Fruit fly (Drosophila melanogaster) whole organism, embryonic: ENCODE results near the gene Rab18.
A peak's percentile ranks its signal among the peaks of the same experiment; 100 is the strongest.

Source experiments
- Bgb ChIP-seq: fragments of 200-800 bp; sonication (Bioruptor generic); IDR thresholded peaks from 2 replicates; pipeline ENCODE4 v1.3.6; 2022; ENCODE audit warnings: missing biosample characterization, missing genetic modification characterization; ENCODE audit not compliant: partially characterized antibody
- CG10431 ChIP-seq: fragments of 200-800 bp; sonication (Bioruptor generic); optimal IDR thresholded peaks from 3 replicates; lab custom pipeline; 2018; ENCODE audit warnings: missing biosample characterization, mild to moderate bottlenecking, missing genetic modification characterization
- CG11398 ChIP-seq: fragments of 200-800 bp; sonication (Bioruptor generic); optimal IDR thresholded peaks from 2 replicates; lab custom pipeline; 2016; ENCODE audit warnings: missing biosample characterization, missing genetic modification characterization
- CG11560 ChIP-seq: fragments of 200-800 bp; sonication (Bioruptor generic); IDR thresholded peaks from 3 replicates; pipeline ENCODE4 v1.3.6; 2022; ENCODE audit warnings: missing biosample characterization, missing genetic modification characterization
- CG1233 ChIP-seq: fragments of 200-800 bp; sonication (Bioruptor generic); optimal IDR thresholded peaks from 4 replicates; lab custom pipeline; 2018; ENCODE audit warnings: missing biosample characterization, mild to moderate bottlenecking, missing genetic modification characterization
- CG1647 ChIP-seq: fragments of 200-800 bp; sonication (Bioruptor generic); optimal IDR thresholded peaks from 3 replicates; lab custom pipeline; 2016; ENCODE audit warnings: missing biosample characterization, missing genetic modification characterization
- CG16779 ChIP-seq: fragments of 200-800 bp; sonication (Bioruptor generic); IDR thresholded peaks from 2 replicates; pipeline ENCODE4 v1.3.6; 2022; ENCODE audit warnings: missing biosample characterization, missing genetic modification characterization
- CG18764 ChIP-seq: fragments of 200-800 bp; sonication (Bioruptor generic); optimal IDR thresholded peaks from 3 replicates; lab custom pipeline; 2016; ENCODE audit warnings: missing biosample characterization, missing genetic modification characterization
- CG2116 ChIP-seq: fragments of 200-800 bp; sonication (Bioruptor generic); optimal IDR thresholded peaks from 3 replicates; lab custom pipeline; 2018; ENCODE audit warnings: missing biosample characterization, mild to moderate bottlenecking, missing genetic modification characterization
- CG2202 ChIP-seq: fragments of 200-800 bp; sonication (Bioruptor generic); optimal IDR thresholded peaks from 2 replicates; lab custom pipeline; 2018; ENCODE audit warnings: missing biosample characterization, mild to moderate bottlenecking, missing genetic modification characterization
- CG3065 ChIP-seq: fragments of 200-800 bp; sonication (Bioruptor generic); optimal IDR thresholded peaks from 2 replicates; lab custom pipeline; 2016; ENCODE audit warnings: missing biosample characterization, missing genetic modification characterization
- CG31388 ChIP-seq: fragments of 200-800 bp; sonication (Bioruptor generic); optimal IDR thresholded peaks from 2 replicates; lab custom pipeline; 2016; ENCODE audit warnings: missing biosample characterization, missing genetic modification characterization
- CG33213 ChIP-seq: fragments of 200-800 bp; sonication (Bioruptor generic); optimal IDR thresholded peaks from 3 replicates; lab custom pipeline; 2016; ENCODE audit warnings: missing biosample characterization, missing genetic modification characterization
- CG3726 ChIP-seq: fragments of 200-800 bp; sonication (Bioruptor generic); IDR thresholded peaks from 3 replicates; pipeline ENCODE4, ENCODE4 v1.3.6; 2022; ENCODE audit warnings: missing biosample characterization, missing genetic modification characterization
- CG43689 ChIP-seq: fragments of 200-800 bp; sonication (Bioruptor generic); IDR thresholded peaks from 2 replicates; pipeline ENCODE4 v1.3.6; 2022; ENCODE audit warnings: missing biosample characterization, missing genetic modification characterization
- CG9437 ChIP-seq: fragments of 200-800 bp; sonication (Bioruptor generic); optimal IDR thresholded peaks from 2 replicates; lab custom pipeline; 2018; ENCODE audit warnings: missing biosample characterization, mild to moderate bottlenecking, missing genetic modification characterization
- CG9609 ChIP-seq: fragments of 200-800 bp; sonication (Bioruptor generic); optimal IDR thresholded peaks from 3 replicates; lab custom pipeline; 2016; ENCODE audit warnings: missing biosample characterization, missing genetic modification characterization
- CTCF ChIP-seq: fragments of 200-800 bp; sonication (Bioruptor generic); optimal IDR thresholded peaks from 2 replicates; lab custom pipeline; 2017; ENCODE audit warnings: missing biosample characterization, mild to moderate bottlenecking, missing genetic modification characterization, moderate library complexity
- D ChIP-seq, 2 experiments: fragments of 200-800 bp in 1 of 2; fragments of >200 bp in 1 of 2; sonication (Bioruptor generic) in 1 of 2; optimal IDR thresholded peaks; 2 replicates in 1 of 2; 3 replicates in 1 of 2; lab custom pipeline; 2017; ENCODE audit warnings: mild to moderate bottlenecking in 1 of 2, missing biosample characterization in 1 of 2, missing genetic modification characterization in 1 of 2, missing genetic modification reagents in 1 of 2
- ERR ChIP-seq: fragments of 200-800 bp; sonication (Bioruptor generic); optimal IDR thresholded peaks from 2 replicates; lab custom pipeline; 2016; ENCODE audit warnings: missing biosample characterization, missing genetic modification characterization
- Lhr ChIP-seq: fragments of 200-800 bp; sonication (Bioruptor generic); optimal IDR thresholded peaks from 3 replicates; lab custom pipeline; 2017; ENCODE audit warnings: mild to moderate bottlenecking, missing biosample characterization, missing genetic modification reagents, missing genetic modification characterization
- Med ChIP-seq: fragments of 200-800 bp; sonication (Bioruptor generic); peaks from one replicate; lab custom pipeline; 2016; ENCODE audit warnings: missing biosample characterization, missing genetic modification characterization, mild to moderate bottlenecking, inconsistent platforms, moderate library complexity
- Mes4 ChIP-seq: fragments of 200-800 bp; sonication (Bioruptor generic); optimal IDR thresholded peaks from 2 replicates; lab custom pipeline; 2016; ENCODE audit warnings: missing biosample characterization, missing genetic modification characterization
- NC2β ChIP-seq: fragments of 200-800 bp; sonication (Bioruptor generic); optimal IDR thresholded peaks from 2 replicates; lab custom pipeline; 2016; ENCODE audit warnings: missing biosample characterization, missing genetic modification characterization
- Rfx ChIP-seq: fragments of 200-800 bp; sonication (Bioruptor generic); IDR thresholded peaks from 2 replicates; pipeline ENCODE4 v1.3.6; 2022; ENCODE audit warnings: missing biosample characterization, missing genetic modification characterization
- Side ChIP-seq: fragments of 200-800 bp; sonication (Bioruptor generic); optimal IDR thresholded peaks from 2 replicates; lab custom pipeline; 2016; ENCODE audit warnings: missing biosample characterization, missing genetic modification characterization
- Sox102F ChIP-seq: fragments of 200-800 bp; sonication (Bioruptor generic); optimal IDR thresholded peaks from 2 replicates; lab custom pipeline; 2018; ENCODE audit warnings: missing biosample characterization, mild to moderate bottlenecking, missing genetic modification characterization, moderate library complexity
- abd-A ChIP-seq: fragments of 200-800 bp; sonication (Bioruptor generic); optimal IDR thresholded peaks from 3 replicates; lab custom pipeline; 2019; ENCODE audit warnings: missing biosample characterization, mild to moderate bottlenecking, missing genetic modification characterization, moderate library complexity
- ac ChIP-seq: fragments of 200-800 bp; sonication (Bioruptor generic); optimal IDR thresholded peaks from 3 replicates; lab custom pipeline; 2017; ENCODE audit warnings: missing biosample characterization, mild to moderate bottlenecking, missing genetic modification characterization
- ap ChIP-seq: fragments of 200-800 bp; sonication (Bioruptor generic); IDR thresholded peaks from 2 replicates; pipeline ENCODE4 v1.3.6; 2022; ENCODE audit warnings: missing biosample characterization, missing genetic modification characterization
- ara ChIP-seq: fragments of 200-800 bp; sonication (Bioruptor generic); IDR thresholded peaks from 2 replicates; pipeline ENCODE4 v1.3.6; 2022; ENCODE audit warnings: missing biosample characterization, missing genetic modification characterization
- caup ChIP-seq: fragments of 200-800 bp; sonication (Bioruptor generic); optimal IDR thresholded peaks from 3 replicates; lab custom pipeline; 2017; ENCODE audit warnings: missing biosample characterization, mild to moderate bottlenecking, missing genetic modification characterization, moderate library complexity; ENCODE audit not compliant: severe bottlenecking
- ci ChIP-seq: fragments of 200-800 bp; sonication (Bioruptor generic); IDR thresholded peaks from 3 replicates; pipeline ENCODE4 v1.3.6; 2022; ENCODE audit warnings: missing biosample characterization, missing genetic modification characterization
- dati ChIP-seq: fragments of 200-800 bp; sonication (Bioruptor generic); IDR thresholded peaks from 2 replicates; pipeline ENCODE4 v1.3.6; 2022; ENCODE audit warnings: missing biosample characterization, missing genetic modification characterization
- esg ChIP-seq: fragments of 200-800 bp; sonication (Bioruptor generic); conservative IDR thresholded peaks from 2 replicates; pipeline ENCODE4 v1.3.6; 2022; ENCODE audit warnings: missing biosample characterization, missing genetic modification characterization
- exex ChIP-seq: fragments of 200-800 bp; sonication (Bioruptor generic); optimal IDR thresholded peaks from 4 replicates; lab custom pipeline; 2018; ENCODE audit warnings: missing biosample characterization, mild to moderate bottlenecking, missing genetic modification characterization, moderate library complexity
- fd102C ChIP-seq: fragments of 200-800 bp; sonication (Bioruptor generic); optimal IDR thresholded peaks from 2 replicates; lab custom pipeline; 2018; ENCODE audit warnings: missing biosample characterization, mild to moderate bottlenecking, missing genetic modification characterization, moderate library complexity
- grn ChIP-seq: fragments of 200-800 bp; sonication (Bioruptor generic); optimal IDR thresholded peaks from 3 replicates; lab custom pipeline; 2017; ENCODE audit warnings: missing biosample characterization, missing genetic modification characterization
- gt ChIP-seq: fragments of 200-800 bp; sonication (Bioruptor generic); IDR thresholded peaks from 2 replicates; pipeline ENCODE4 v1.3.6; 2022; ENCODE audit warnings: missing biosample characterization, missing genetic modification characterization
- ham ChIP-seq: fragments of 200-800 bp; sonication (Bioruptor generic); IDR thresholded peaks from 2 replicates; pipeline ENCODE4 v1.3.6; 2022; ENCODE audit warnings: missing biosample characterization, missing genetic modification characterization
- klu ChIP-seq: fragments of 200-800 bp; sonication (Bioruptor generic); IDR thresholded peaks from 2 replicates; pipeline ENCODE4 v1.3.6; 2022; ENCODE audit warnings: missing biosample characterization, missing genetic modification characterization
- nerfin-2 ChIP-seq: fragments of 200-800 bp; sonication (Bioruptor generic); IDR thresholded peaks from 2 replicates; pipeline ENCODE4 v1.3.6; 2022; ENCODE audit warnings: missing biosample characterization, missing genetic modification characterization; ENCODE audit not compliant: partially characterized antibody
- pan ChIP-seq, 4 experiments: fragments of >200 bp in 3 of 4; fragments of 200-800 bp in 1 of 4; sonication (Bioruptor generic) in 1 of 4; optimal IDR thresholded peaks in 3 of 4; IDR thresholded peaks in 1 of 4; 2 replicates each; pipeline versions ENCODE4 v1.3.6 to Lab custom; 2017 to 2022; ENCODE audit warnings: missing biosample characterization in 2 of 4, missing genetic modification characterization in 2 of 4, mixed read lengths in 1 of 4
- peb ChIP-seq: fragments of 200-800 bp; sonication (Bioruptor generic); IDR thresholded peaks from 2 replicates; pipeline ENCODE4 v1.3.6; 2022; ENCODE audit warnings: missing biosample characterization, missing genetic modification characterization
- pum ChIP-seq: fragments of 200-800 bp; sonication (Bioruptor generic); optimal IDR thresholded peaks from 2 replicates; lab custom pipeline; 2016; ENCODE audit warnings: missing biosample characterization, missing genetic modification characterization
- rib ChIP-seq: fragments of 200-800 bp; sonication (Bioruptor generic); IDR thresholded peaks from 2 replicates; pipeline ENCODE4 v1.3.6; 2022; ENCODE audit warnings: missing biosample characterization, missing genetic modification characterization
- seq ChIP-seq: fragments of 200-800 bp; sonication (Bioruptor generic); IDR thresholded peaks from 2 replicates; pipeline ENCODE4 v1.3.6; 2022; ENCODE audit warnings: missing biosample characterization, missing genetic modification characterization
- tio ChIP-seq: fragments of 200-800 bp; sonication (Bioruptor generic); optimal IDR thresholded peaks from 2 replicates; lab custom pipeline; 2017; ENCODE audit warnings: missing biosample characterization, missing genetic modification characterization, inconsistent platforms
- vvl ChIP-seq: fragments of 200-800 bp; sonication (Bioruptor generic); IDR thresholded peaks from 2 replicates; pipeline ENCODE4 v1.3.6; 2022; ENCODE audit warnings: missing biosample characterization, missing genetic modification characterization

Rab18 gene

DNA sequence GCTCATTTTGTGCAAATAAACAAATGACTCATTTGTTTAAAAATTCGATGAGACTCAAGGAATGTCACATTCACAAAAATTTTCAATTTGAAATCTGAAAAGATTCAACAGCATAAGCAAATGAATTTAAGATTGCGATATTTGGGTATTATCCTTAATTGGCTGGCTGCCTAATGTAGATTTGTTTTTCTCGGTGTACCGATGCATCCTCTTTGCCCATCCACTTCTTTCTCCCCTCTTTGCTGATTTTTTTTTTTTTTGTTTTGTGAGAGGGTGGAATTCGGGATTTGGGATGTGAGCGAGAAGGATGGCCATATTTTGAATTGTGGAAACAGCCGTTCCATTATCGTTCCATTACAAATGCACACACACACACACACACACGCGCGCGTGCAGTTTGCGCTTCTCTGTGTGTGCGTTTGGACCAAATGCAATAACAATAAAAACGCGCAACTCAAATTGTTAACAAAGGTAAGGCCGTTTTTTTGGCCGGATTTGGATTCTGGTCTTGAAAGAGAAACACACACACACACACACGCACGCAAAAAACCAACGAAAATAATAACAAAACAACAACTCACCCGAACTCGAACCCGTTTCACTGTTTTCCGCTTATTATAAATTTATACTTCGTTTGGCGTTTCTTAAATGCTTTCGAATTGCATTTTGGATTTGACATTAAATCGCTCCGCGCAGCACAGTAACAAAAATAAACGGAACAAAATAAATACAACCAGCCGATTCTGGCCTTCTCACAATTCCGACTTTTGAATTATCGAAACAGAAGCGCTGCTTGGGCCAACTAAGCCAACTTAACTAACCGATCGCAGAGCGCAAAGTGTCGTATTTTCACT is 7.7 kb upstream of the Rab18 start (continued):
- TF ChIP-seq NC2β (GFP tag; lab: Kevin White, UChicago) (peak; percentile 63), CG16779 (GFP tag; lab: Robert Waterston, UW) (no peak), CG18764 (GFP tag; lab: Kevin White, UChicago) (peak; percentile 41), pan (optimal IDR thresholded peaks at IDR 0.05; lab: Kevin White, UChicago) (no peak), pan (GFP tag; optimal IDR thresholded peaks at IDR 0.05 in 1 of 2, IDR thresholded peaks at IDR 0.05 in 1 of 2) (peak in 1 of 2 experiments; percentile 33), Lhr (GFP tag; lab: Kevin White, UChicago) (peak; percentile 26), ham (no peak), Rfx (GFP tag; lab: Robert Waterston, UW) (no peak), esg (GFP tag; lab: Robert Waterston, UW) (no peak), CG11560 (tag; lab: Robert Waterston, UW) (no peak), ci (GFP tag; lab: Robert Waterston, UW) (peak; percentile 61; the same call in 2 of the 3 replicates), CTCF (GFP tag; lab: Kevin White, UChicago) (peak; percentile 3), nerfin-2 (GFP tag; lab: Robert Waterston, UW) (no peak), tio (GFP tag; lab: Kevin White, UChicago) (no peak), ap (GFP tag; lab: Robert Waterston, UW) (no peak), fd102C (GFP tag; lab: Kevin White, UChicago) (no peak), CG10431 (GFP tag; lab: Kevin White, UChicago) (peak; percentile 34), CG3726 (GFP tag; lab: Robert Waterston, UW) (0 out of 3 replicates have a peak, but pooled peaks have one; percentile 46), CG3065 (no peak), exex (tag; lab: Kevin White, UChicago) (no peak), CG1647 (GFP tag; lab: Kevin White, UChicago) (no peak), CG2116 (GFP tag; lab: Kevin White, UChicago) (no peak), grn (no peak), CG9609 (GFP tag; lab: Kevin White, UChicago) (peak; percentile 41), caup (GFP tag; lab: Kevin White, UChicago) (no peak), CG43689 (GFP tag; lab: Robert Waterston, UW) (no peak), gt (GFP tag; lab: Robert Waterston, UW) (no peak), peb (GFP tag; lab: Robert Waterston, UW) (no peak), CG31388 (GFP tag; lab: Kevin White, UChicago) (no peak), Bgb (no peak), Med (GFP tag; lab: Kevin White, UChicago) (peak; percentile 41), vvl (peak; percentile 49), ara (GFP tag; lab: Robert Waterston, UW) (0 out of 2 replicates have a peak, but pooled peaks have one; percentile 46), pum (GFP tag; lab: Kevin White, UChicago) (peak; percentile 32), ERR (GFP tag; lab: Kevin White, UChicago) (no peak), Mes4 (GFP tag; lab: Kevin White, UChicago) (peak; percentile 40), dati (GFP tag; lab: Robert Waterston, UW) (no peak), CG2202 (tag; lab: Kevin White, UChicago) (peak; percentile 41), CG1233 (GFP tag; lab: Kevin White, UChicago) (peak; percentile 10), rib (no peak), CG11398 (peak; percentile 47), CG9437 (GFP tag; lab: Kevin White, UChicago) (peak; percentile 35), ac (GFP tag; lab: Kevin White, UChicago) (no peak), klu (GFP tag; lab: Robert Waterston, UW) (no peak), D (optimal IDR thresholded peaks at IDR 0.05; lab: Kevin White, UChicago) (no peak), D (GFP tag; optimal IDR thresholded peaks at IDR 0.05; lab: Kevin White, UChicago) (peak; percentile 68), CG33213 (peak; percentile 17), Side (GFP tag; lab: Kevin White, UChicago) (no peak), abd-A (tag; lab: Kevin White, UChicago) (no peak), Sox102F (GFP tag; lab: Kevin White, UChicago) (peak; percentile 57), seq (0 out of 2 replicates have a peak, but pooled peaks have one; percentile 22)
